Fruit fly (Drosophila melanogaster) whole organism, embryonic: Measurements from ENCODE around the gene CG46312.

ENCODE experiments used
- BEAF-32 ChIP-seq: fragments of 200-800 bp; sonication (Bioruptor generic); optimal IDR thresholded peaks from 3 replicates; lab custom pipeline; 2017; ENCODE audit warnings: missing biosample characterization, missing genetic modification characterization, mild to moderate bottlenecking, moderate library complexity, missing genetic modification reagents
- CG10147 ChIP-seq: fragments of 200-800 bp; sonication (Bioruptor generic); optimal IDR thresholded peaks from 2 replicates; lab custom pipeline; 2019; ENCODE audit warnings: missing biosample characterization, mild to moderate bottlenecking, missing genetic modification characterization, moderate library complexity
- CG1024 ChIP-seq: fragments of 200-800 bp; sonication (Bioruptor generic); IDR thresholded peaks from 2 replicates; pipeline ENCODE4 v1.3.6; 2022; ENCODE audit warnings: missing biosample characterization, missing genetic modification characterization
- CG11695 ChIP-seq: fragments of 200-800 bp; sonication (Bioruptor generic); IDR thresholded peaks from 3 replicates; pipeline ENCODE4 v1.3.6; 2022; ENCODE audit warnings: missing biosample characterization, missing genetic modification characterization
- CG11723 ChIP-seq: fragments of 200-800 bp; sonication (Bioruptor generic); optimal IDR thresholded peaks from 2 replicates; lab custom pipeline; 2017; ENCODE audit warnings: missing biosample characterization, mild to moderate bottlenecking, missing genetic modification characterization
- CG12391 ChIP-seq: fragments of 200-800 bp; sonication (Bioruptor generic); optimal IDR thresholded peaks from 3 replicates; lab custom pipeline; 2018; ENCODE audit warnings: missing biosample characterization, mild to moderate bottlenecking, missing genetic modification characterization, moderate library complexity
- CG1603 ChIP-seq: fragments of 200-800 bp; sonication (Bioruptor generic); optimal IDR thresholded peaks from 2 replicates; lab custom pipeline; 2019; ENCODE audit warnings: missing biosample characterization, mild to moderate bottlenecking, missing genetic modification characterization, moderate library complexity
- CG18599 ChIP-seq: fragments of 200-800 bp; sonication (Bioruptor generic); optimal IDR thresholded peaks from 3 replicates; lab custom pipeline; 2017; ENCODE audit warnings: missing biosample characterization, missing genetic modification characterization, mild to moderate bottlenecking, moderate library complexity, missing genetic modification reagents
- CG18764 ChIP-seq: fragments of 200-800 bp; sonication (Bioruptor generic); optimal IDR thresholded peaks from 3 replicates; lab custom pipeline; 2016; ENCODE audit warnings: missing biosample characterization, missing genetic modification characterization
- CG2116 ChIP-seq: fragments of 200-800 bp; sonication (Bioruptor generic); optimal IDR thresholded peaks from 3 replicates; lab custom pipeline; 2018; ENCODE audit warnings: missing biosample characterization, mild to moderate bottlenecking, missing genetic modification characterization
- CG30020 ChIP-seq: fragments of 200-800 bp; optimal IDR thresholded peaks from 2 replicates; lab custom pipeline; 2019; ENCODE audit warnings: missing biosample characterization, mild to moderate bottlenecking, missing genetic modification characterization, moderate library complexity
- CG32772 ChIP-seq: fragments of 200-800 bp; sonication (Bioruptor generic); IDR thresholded peaks from 2 replicates; pipeline ENCODE4 v1.3.6; 2022; ENCODE audit warnings: missing biosample characterization, missing genetic modification characterization
- CG43689 ChIP-seq: fragments of 200-800 bp; sonication (Bioruptor generic); IDR thresholded peaks from 2 replicates; pipeline ENCODE4 v1.3.6; 2022; ENCODE audit warnings: missing biosample characterization, missing genetic modification characterization
- CG4617 ChIP-seq: fragments of 200-800 bp; sonication (Bioruptor generic); optimal IDR thresholded peaks from 3 replicates; lab custom pipeline; 2016; ENCODE audit warnings: missing biosample characterization, missing genetic modification characterization, borderline replicate concordance
- CG7556 ChIP-seq: fragments of 200-800 bp; sonication (Bioruptor generic); optimal IDR thresholded peaks from 2 replicates; lab custom pipeline; 2017; ENCODE audit warnings: missing biosample characterization, mild to moderate bottlenecking, missing genetic modification characterization
- CG8924 ChIP-seq: fragments of 200-800 bp; optimal IDR thresholded peaks from 3 replicates; lab custom pipeline; 2019; ENCODE audit warnings: missing biosample characterization, mild to moderate bottlenecking, missing genetic modification characterization, moderate library complexity
- CG8944 ChIP-seq: fragments of 200-800 bp; sonication (Bioruptor generic); optimal IDR thresholded peaks from 3 replicates; lab custom pipeline; 2016; ENCODE audit warnings: missing biosample characterization, missing genetic modification characterization
- CG9797 ChIP-seq: fragments of 200-800 bp; sonication (Bioruptor generic); optimal IDR thresholded peaks from 3 replicates; lab custom pipeline; 2018; ENCODE audit warnings: missing biosample characterization, mild to moderate bottlenecking, missing genetic modification characterization
- CG9817 ChIP-seq: fragments of 200-800 bp; sonication (Bioruptor generic); optimal IDR thresholded peaks from 2 replicates; lab custom pipeline; 2018; ENCODE audit warnings: missing biosample characterization, mild to moderate bottlenecking, missing genetic modification characterization, moderate library complexity
- CHES-1-like ChIP-seq: fragments of 200-800 bp; sonication (Bioruptor generic); optimal IDR thresholded peaks from 2 replicates; lab custom pipeline; 2016; ENCODE audit warnings: missing biosample characterization, missing genetic modification characterization
- Dek ChIP-seq: fragments of 200-800 bp; sonication (Bioruptor generic); optimal IDR thresholded peaks from 3 replicates; lab custom pipeline; 2019; ENCODE audit warnings: missing biosample characterization, mild to moderate bottlenecking, missing genetic modification characterization, moderate library complexity
- Dll ChIP-seq: fragments of 200-800 bp; sonication (Bioruptor generic); IDR thresholded peaks from 4 replicates; pipeline ENCODE4 v1.3.6; 2022; ENCODE audit warnings: missing biosample characterization, missing genetic modification characterization; ENCODE audit not compliant: partially characterized antibody
- Dp ChIP-seq: fragments of 200-800 bp; sonication (Bioruptor generic); optimal IDR thresholded peaks from 2 replicates; lab custom pipeline; 2018; ENCODE audit warnings: missing biosample characterization, mild to moderate bottlenecking, missing genetic modification characterization, moderate library complexity
- Dref ChIP-seq: fragments of 200-800 bp; sonication (Bioruptor generic); IDR thresholded peaks from 2 replicates; pipeline ENCODE4 v1.3.6; 2022; ENCODE audit warnings: missing biosample characterization, missing genetic modification characterization
- Drgx ChIP-seq: fragments of 200-800 bp; sonication (Bioruptor generic); IDR thresholded peaks from 2 replicates; pipeline ENCODE4 v1.3.6; 2022; ENCODE audit warnings: missing biosample characterization, missing genetic modification characterization
- Ets97D ChIP-seq: fragments of 200-800 bp; sonication (Bioruptor generic); optimal IDR thresholded peaks from 3 replicates; lab custom pipeline; 2016; ENCODE audit warnings: missing biosample characterization, missing genetic modification characterization
- Hr78 ChIP-seq, 2 experiments: fragments of 200-800 bp in 1 of 2; fragments of >200 bp in 1 of 2; sonication (Bioruptor generic) in 1 of 2; optimal IDR thresholded peaks; 2 replicates each; lab custom pipeline; 2017 to 2019; ENCODE audit warnings: missing biosample characterization in 2 of 2, missing genetic modification characterization in 2 of 2, mild to moderate bottlenecking in 1 of 2, moderate library complexity in 1 of 2
- Jarid2 ChIP-seq: fragments of 200-800 bp; sonication (Bioruptor generic); optimal IDR thresholded peaks from 3 replicates; lab custom pipeline; 2017; ENCODE audit warnings: mild to moderate bottlenecking, missing biosample characterization, missing genetic modification reagents, missing genetic modification characterization
- Opbp ChIP-seq: fragments of 200-800 bp; sonication (Bioruptor generic); IDR thresholded peaks from 3 replicates; pipeline ENCODE4 v1.3.6; 2022; ENCODE audit warnings: missing biosample characterization, missing genetic modification characterization; ENCODE audit not compliant: partially characterized antibody
- Rx ChIP-seq: fragments of 200-800 bp; sonication (Bioruptor generic); IDR thresholded peaks from 2 replicates; pipeline ENCODE4 v1.3.6; 2022; ENCODE audit warnings: missing biosample characterization, missing genetic modification characterization
- Sin3A ChIP-seq: fragments of >200 bp; optimal IDR thresholded peaks from 2 replicates; lab custom pipeline; 2018
- Spps ChIP-seq: fragments of 200-800 bp; sonication (Bioruptor generic); optimal IDR thresholded peaks from 2 replicates; lab custom pipeline; 2018; ENCODE audit warnings: missing biosample characterization, mild to moderate bottlenecking, missing genetic modification characterization
- Tbp ChIP-seq: fragments of >200 bp; optimal IDR thresholded peaks from 2 replicates; lab custom pipeline; 2018; ENCODE audit warnings: missing biosample characterization, missing genetic modification characterization
- amos ChIP-seq: fragments of 200-800 bp; sonication (Bioruptor generic); IDR thresholded peaks from 2 replicates; pipeline ENCODE4 v1.3.6; 2022; ENCODE audit warnings: missing biosample characterization, missing genetic modification characterization; ENCODE audit not compliant: partially characterized antibody
- ara ChIP-seq: fragments of 200-800 bp; sonication (Bioruptor generic); IDR thresholded peaks from 2 replicates; pipeline ENCODE4 v1.3.6; 2022; ENCODE audit warnings: missing biosample characterization, missing genetic modification characterization
- ato ChIP-seq: fragments of 200-800 bp; sonication (Bioruptor generic); IDR thresholded peaks from 2 replicates; pipeline ENCODE4 v1.3.6; 2022; ENCODE audit warnings: missing biosample characterization, missing genetic modification characterization; ENCODE audit not compliant: partially characterized antibody
- cas ChIP-seq: fragments of 200-800 bp; sonication (Bioruptor generic); IDR thresholded peaks from 2 replicates; pipeline ENCODE4 v1.3.6; 2022; ENCODE audit warnings: missing biosample characterization, missing genetic modification characterization
- cato ChIP-seq: fragments of 200-800 bp; sonication (Bioruptor generic); optimal IDR thresholded peaks from 2 replicates; lab custom pipeline; 2016; ENCODE audit warnings: missing biosample characterization, missing genetic modification characterization, borderline replicate concordance
- crc ChIP-seq: fragments of 200-800 bp; sonication (Bioruptor generic); optimal IDR thresholded peaks from 2 replicates; lab custom pipeline; 2016; ENCODE audit warnings: missing biosample characterization, missing genetic modification characterization
- dm ChIP-seq: fragments of 200-800 bp; sonication (Bioruptor generic); optimal IDR thresholded peaks from 3 replicates; lab custom pipeline; 2016; ENCODE audit warnings: missing biosample characterization, missing genetic modification characterization
- gcm2 ChIP-seq: fragments of 200-800 bp; sonication (Bioruptor generic); optimal IDR thresholded peaks from 2 replicates; lab custom pipeline; 2016; ENCODE audit warnings: missing biosample characterization, missing genetic modification characterization
- jumu ChIP-seq: fragments of 200-800 bp; sonication (Bioruptor generic); optimal IDR thresholded peaks from 3 replicates; lab custom pipeline; 2016; ENCODE audit warnings: missing biosample characterization, missing genetic modification characterization
- lmd ChIP-seq: fragments of 200-800 bp; sonication (Bioruptor generic); IDR thresholded peaks from 2 replicates; pipeline ENCODE4 v1.3.6; 2022; ENCODE audit warnings: missing biosample characterization, missing genetic modification characterization
- luna ChIP-seq: fragments of 200-800 bp; sonication (Bioruptor generic); optimal IDR thresholded peaks from 2 replicates; lab custom pipeline; 2016; ENCODE audit warnings: missing biosample characterization, missing genetic modification characterization
- pho ChIP-seq: fragments of 200-800 bp; sonication (Bioruptor generic); optimal IDR thresholded peaks from 2 replicates; lab custom pipeline; 2016; ENCODE audit warnings: missing biosample characterization, missing genetic modification characterization
- phol ChIP-seq: fragments of 200-800 bp; sonication (Bioruptor generic); optimal IDR thresholded peaks from 3 replicates; lab custom pipeline; 2018; ENCODE audit warnings: missing biosample characterization, mild to moderate bottlenecking, missing genetic modification characterization, moderate library complexity
- row ChIP-seq: fragments of 200-800 bp; sonication (Bioruptor generic); IDR thresholded peaks from 3 replicates; pipeline ENCODE4 v1.3.6; 2022; ENCODE audit warnings: missing biosample characterization, missing genetic modification characterization
- run ChIP-seq: fragments of 200-800 bp; sonication (Bioruptor generic); optimal IDR thresholded peaks from 3 replicates; lab custom pipeline; 2018; ENCODE audit warnings: missing biosample characterization, mild to moderate bottlenecking, missing genetic modification characterization
- tap ChIP-seq: fragments of 200-800 bp; optimal IDR thresholded peaks from 3 replicates; lab custom pipeline; 2019; ENCODE audit warnings: missing biosample characterization, mild to moderate bottlenecking, missing genetic modification characterization, moderate library complexity
- unc-4 ChIP-seq: fragments of 200-800 bp; sonication (Bioruptor generic); IDR thresholded peaks from 2 replicates; pipeline ENCODE4 v1.3.6; 2022; ENCODE audit warnings: missing biosample characterization, missing genetic modification characterization; ENCODE audit not compliant: partially characterized antibody

Gene CG46312

DNA sequence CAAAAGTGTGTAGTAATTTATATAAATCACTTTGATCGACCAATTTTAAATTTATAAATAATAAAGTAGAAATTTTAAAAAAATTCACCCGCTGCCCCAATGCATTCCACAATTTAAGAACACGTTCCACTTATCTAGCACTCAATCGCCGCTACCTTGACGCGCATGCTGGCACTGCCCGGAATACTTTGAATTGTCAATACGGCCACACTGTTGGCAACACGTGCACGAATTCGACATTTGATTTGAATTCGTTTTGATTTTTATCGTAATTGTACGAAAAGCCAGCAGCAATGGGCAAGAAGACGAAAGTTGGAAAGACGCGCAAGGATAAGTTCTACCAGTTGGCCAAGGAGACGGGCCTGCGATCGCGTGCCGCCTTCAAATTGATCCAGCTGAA lies 5.1 kb upstream of the CG46312 start, which contains the start of gene CG8939 (continued):
- TF ChIP-seq CG9817 (no peak), CG1603 (tag; lab: Kevin White, UChicago) (peak; percentile 99), CG9797 (GFP tag; lab: Kevin White, UChicago) (peak; percentile 74), Rx (no peak), unc-4 (GFP tag; lab: Robert Waterston, UW) (0 out of 2 replicates have a peak, but pooled peaks have one; percentile 18), pho (GFP tag; lab: Kevin White, UChicago) (no peak), Dll (GFP tag; lab: Robert Waterston, UW) (peak; percentile 52; the same call in 2 of the 4 replicates), CG8924 (tag; lab: Kevin White, UChicago) (no peak), jumu (GFP tag; lab: Kevin White, UChicago) (no peak), ara (no peak), Dek (tag; lab: Kevin White, UChicago) (no peak), amos (GFP tag; lab: Robert Waterston, UW) (peak; percentile 17; the same call in 1 of the 2 replicates), CG4617 (peak; percentile 15), Tbp (peak; percentile 77), BEAF-32 (GFP tag; lab: Kevin White, UChicago) (peak; percentile 37), Sin3A (lab: Kevin White, UChicago) (peak; percentile 20), CG11695 (GFP tag; lab: Robert Waterston, UW) (no peak), CG18764 (GFP tag; lab: Kevin White, UChicago) (no peak), CG18599 (GFP tag; lab: Kevin White, UChicago) (no peak), CG7556 (GFP tag; lab: Kevin White, UChicago) (no peak), CG8944 (no peak), CHES-1-like (GFP tag; lab: Kevin White, UChicago) (no peak), tap (tag; lab: Kevin White, UChicago) (no peak), Dref (GFP tag; lab: Robert Waterston, UW) (peak; percentile 15; the same call in 1 of the 2 replicates), CG2116 (no peak), cato (GFP tag; lab: Kevin White, UChicago) (no peak), phol (tag; lab: Kevin White, UChicago) (peak; percentile 3), CG43689 (GFP tag; lab: Robert Waterston, UW) (no peak), Opbp (GFP tag; lab: Robert Waterston, UW) (0 out of 3 replicates have a peak, but pooled peaks have one; percentile 21), CG1024 (no peak), ato (GFP tag; lab: Robert Waterston, UW) (0 out of 2 replicates have a peak, but pooled peaks have one; percentile 7), crc (no peak), Jarid2 (GFP tag; lab: Kevin White, UChicago) (no peak), run (tag; lab: Kevin White, UChicago) (no peak), Ets97D (peak; percentile 42), lmd (GFP tag; lab: Robert Waterston, UW) (no peak), row (GFP tag; lab: Robert Waterston, UW) (peak; percentile 53; the same call in 1 of the 3 replicates), CG10147 (GFP tag; lab: Kevin White, UChicago) (peak; percentile 78), Hr78 (GFP tag; optimal IDR thresholded peaks at IDR 0.05; lab: Kevin White, UChicago) (no peak), Drgx (GFP tag; lab: Robert Waterston, UW) (no peak), CG12391 (tag; lab: Kevin White, UChicago) (peak; percentile 12), CG30020 (tag; lab: Kevin White, UChicago) (peak; percentile 87), CG32772 (no peak), Spps (tag; lab: Kevin White, UChicago) (no peak), cas (GFP tag; lab: Robert Waterston, UW) (no peak), dm (GFP tag; lab: Kevin White, UChicago) (peak; percentile 94), Dp (GFP tag; lab: Kevin White, UChicago) (peak; percentile 74), gcm2 (GFP tag; lab: Kevin White, UChicago) (no peak), CG11723 (GFP tag; lab: Kevin White, UChicago) (no peak), luna (GFP tag; lab: Kevin White, UChicago) (no peak)
